Worm (Caenorhabditis elegans) whole organism, L2 larva: ENCODE results near the gene stdh-3.
A peak's percentile ranks its signal among the peaks of the same experiment; 100 is the strongest.

Experiments used
- C34F6.9 ChIP-seq: fragments of 150-350 bp; optimal IDR thresholded peaks from 2 replicates; lab custom pipeline; 2014; ENCODE audit warnings: missing biosample characterization, missing genetic modification characterization
- F13H6.1 ChIP-seq: sonication (generic microtip); optimal IDR thresholded peaks from 2 replicates; lab custom pipeline; 2016; ENCODE audit warnings: missing genetic modification characterization, missing compliant biosample characterization
- R02D3.7 ChIP-seq: fragments of 150-350 bp; optimal IDR thresholded peaks from 2 replicates; lab custom pipeline; 2014; ENCODE audit warnings: missing biosample characterization, missing genetic modification characterization
- Y55F3AM.14 ChIP-seq: fragments of 200-800 bp; sonication (Bioruptor generic); optimal IDR thresholded peaks from 2 replicates; lab custom pipeline; 2018; ENCODE audit warnings: mild to moderate bottlenecking, missing genetic modification characterization, missing compliant biosample characterization
- alr-1 ChIP-seq: fragments of 150-350 bp; optimal IDR thresholded peaks from 2 replicates; lab custom pipeline; 2014; ENCODE audit warnings: missing biosample characterization, missing genetic modification characterization
- ama-1 ChIP-seq: fragments of 150-350 bp; optimal IDR thresholded peaks from 2 replicates; lab custom pipeline; 2018; ENCODE audit warnings: inconsistent platforms
- blmp-1 ChIP-seq: sonication (generic microtip); optimal IDR thresholded peaks from 2 replicates; lab custom pipeline; 2017; ENCODE audit warnings: missing genetic modification characterization, mild to moderate bottlenecking, missing compliant biosample characterization, antibody characterized with exemption, moderate library complexity; ENCODE audit not compliant: insufficient read depth
- crh-2 ChIP-seq: sonication (generic microtip); optimal IDR thresholded peaks from 2 replicates; lab custom pipeline; 2017; ENCODE audit warnings: missing biosample characterization, missing genetic modification characterization
- dmd-4 ChIP-seq: sonication (generic microtip); optimal IDR thresholded peaks from 2 replicates; lab custom pipeline; 2017; ENCODE audit warnings: missing biosample characterization, missing genetic modification characterization
- egl-27 ChIP-seq: sonication (generic microtip); optimal IDR thresholded peaks from 3 replicates; lab custom pipeline; 2017; ENCODE audit warnings: missing biosample characterization, missing genetic modification reagents, missing genetic modification characterization
- elt-1 ChIP-seq: fragments of 150-350 bp; optimal IDR thresholded peaks from 2 replicates; lab custom pipeline; 2014; ENCODE audit warnings: missing biosample characterization, missing genetic modification characterization
- fos-1 ChIP-seq: fragments of 150-350 bp; optimal IDR thresholded peaks from 2 replicates; lab custom pipeline; 2014; ENCODE audit warnings: missing biosample characterization, missing genetic modification characterization
- gmeb-1 ChIP-seq: fragments of 150-350 bp; optimal IDR thresholded peaks from 2 replicates; lab custom pipeline; 2014; ENCODE audit warnings: missing biosample characterization, missing genetic modification characterization
- lin-13 ChIP-seq: fragments of 150-350 bp; optimal IDR thresholded peaks from 2 replicates; lab custom pipeline; 2014; ENCODE audit warnings: missing biosample characterization, missing genetic modification reagents, missing genetic modification characterization
- lin-39 ChIP-seq: fragments of 150-350 bp; optimal IDR thresholded peaks from 2 replicates; lab custom pipeline; 2014; ENCODE audit warnings: missing biosample characterization, missing genetic modification reagents, missing genetic modification characterization
- lsy-2 ChIP-seq, 2 experiments: fragments of 150-350 bp in 1 of 2; sonication (generic microtip) in 1 of 2; optimal IDR thresholded peaks; 2 replicates each; lab custom pipeline; 2014 to 2017; ENCODE audit warnings: missing biosample characterization in 2 of 2, missing genetic modification characterization in 2 of 2
- mab-5 ChIP-seq: fragments of 150-350 bp; optimal IDR thresholded peaks from 2 replicates; lab custom pipeline; 2014; ENCODE audit warnings: missing biosample characterization, missing genetic modification characterization
- mbf-1 ChIP-seq: sonication (generic microtip); optimal IDR thresholded peaks from 2 replicates; lab custom pipeline; 2017; ENCODE audit warnings: missing biosample characterization, missing genetic modification characterization
- mdl-1 ChIP-seq, 2 experiments: fragments of 150-350 bp in 1 of 2; sonication (generic microtip) in 1 of 2; optimal IDR thresholded peaks; 2 replicates each; lab custom pipeline; 2017; ENCODE audit warnings: missing biosample characterization in 2 of 2, missing genetic modification characterization in 2 of 2
- nhr-10 ChIP-seq: sonication (generic microtip); optimal IDR thresholded peaks from 2 replicates; lab custom pipeline; 2017; ENCODE audit warnings: missing biosample characterization, missing genetic modification characterization
- nhr-12 ChIP-seq: fragments of 150-350 bp; optimal IDR thresholded peaks from 2 replicates; lab custom pipeline; 2014; ENCODE audit warnings: missing biosample characterization, missing genetic modification characterization
- nhr-129 ChIP-seq: fragments of 150-350 bp; optimal IDR thresholded peaks from 2 replicates; lab custom pipeline; 2014; ENCODE audit warnings: missing biosample characterization, missing genetic modification characterization
- nhr-21 ChIP-seq: fragments of 150-350 bp; optimal IDR thresholded peaks from 2 replicates; lab custom pipeline; 2014; ENCODE audit warnings: missing biosample characterization, missing genetic modification characterization
- nhr-23 ChIP-seq: fragments of 150-350 bp; optimal IDR thresholded peaks from 2 replicates; lab custom pipeline; 2014; ENCODE audit warnings: missing biosample characterization, missing genetic modification reagents, missing genetic modification characterization
- nhr-237 ChIP-seq: fragments of 150-350 bp; optimal IDR thresholded peaks from 2 replicates; lab custom pipeline; 2014; ENCODE audit warnings: missing biosample characterization, missing genetic modification characterization
- nhr-25 ChIP-seq: fragments of 150-350 bp; sonication (generic microtip); optimal IDR thresholded peaks from 3 replicates; lab custom pipeline; 2014; ENCODE audit warnings: missing biosample characterization, missing genetic modification characterization
- nhr-77 ChIP-seq: fragments of 150-350 bp; optimal IDR thresholded peaks from 2 replicates; lab custom pipeline; 2014; ENCODE audit warnings: missing biosample characterization, missing genetic modification characterization
- peb-1 ChIP-seq: fragments of 150-350 bp; optimal IDR thresholded peaks from 2 replicates; lab custom pipeline; 2014; ENCODE audit warnings: missing biosample characterization, missing genetic modification characterization
- sem-4 ChIP-seq: fragments of 150-350 bp; optimal IDR thresholded peaks from 2 replicates; lab custom pipeline; 2014; ENCODE audit warnings: missing biosample characterization, missing genetic modification reagents, missing genetic modification characterization
- skn-1 ChIP-seq: sonication (generic microtip); optimal IDR thresholded peaks from 2 replicates; lab custom pipeline; 2017; ENCODE audit warnings: missing biosample characterization, missing genetic modification characterization
- sma-3 ChIP-seq: sonication (generic microtip); optimal IDR thresholded peaks from 2 replicates; lab custom pipeline; 2016; ENCODE audit warnings: missing genetic modification reagents, missing genetic modification characterization, missing compliant biosample characterization
- sma-9 ChIP-seq, 2 experiments: fragments of 150-350 bp in 1 of 2; sonication (generic microtip) in 1 of 2; optimal IDR thresholded peaks; 2 replicates each; lab custom pipeline; 2014 to 2016; ENCODE audit warnings: missing genetic modification characterization in 2 of 2, mild to moderate bottlenecking in 1 of 2, missing biosample characterization in 1 of 2, missing compliant biosample characterization in 1 of 2, missing genetic modification reagents in 1 of 2, moderate library complexity in 1 of 2
- snpc-4 ChIP-seq: fragments of 150-350 bp; optimal IDR thresholded peaks from 2 replicates; lab custom pipeline; 2014; ENCODE audit warnings: missing biosample characterization, missing genetic modification characterization
- unc-39 ChIP-seq: fragments of 150-350 bp; optimal IDR thresholded peaks from 2 replicates; lab custom pipeline; 2014; ENCODE audit warnings: missing biosample characterization, missing genetic modification characterization
- unc-62 ChIP-seq: fragments of 150-350 bp; optimal IDR thresholded peaks from 2 replicates; lab custom pipeline; 2014; ENCODE audit warnings: missing biosample characterization, missing genetic modification reagents, missing genetic modification characterization
- zag-1 ChIP-seq: fragments of 150-350 bp; optimal IDR thresholded peaks from 2 replicates; lab custom pipeline; 2014; ENCODE audit warnings: missing biosample characterization, missing genetic modification characterization
- ztf-1 ChIP-seq: fragments of 200-800 bp; sonication (Bioruptor generic); conservative IDR thresholded peaks from 2 replicates; pipeline ENCODE4 v1.3.6; 2022; ENCODE audit warnings: missing genetic modification characterization, missing compliant biosample characterization
- ztf-4 ChIP-seq: fragments of 150-350 bp; optimal IDR thresholded peaks from 2 replicates; lab custom pipeline; 2014; ENCODE audit warnings: missing biosample characterization, missing genetic modification characterization

The stdh-3 gene

ce11 chrV:13892457-13893375 is 11.7 kb upstream of the stdh-3 start, which contains the start of gene sptl-3:
sptl-3 (plus strand) TSS chrV:13893325.
- TF ChIP-seq nhr-10 (tag; lab: Kevin White, UChicago) (no peak), nhr-21 (tag; lab: Kevin White, UChicago) (peak; percentile 73), gmeb-1 (no peak), crh-2 (tag; lab: Kevin White, UChicago) (peak; percentile 74), C34F6.9 (tag; lab: Kevin White, UChicago) (peak; percentile 21), ztf-4 (tag; lab: Kevin White, UChicago) (peak; percentile 13), fos-1 (tag; lab: Kevin White, UChicago) (peak; percentile 60), mbf-1 (tag; lab: Kevin White, UChicago) (no peak), lsy-2 (tag; optimal IDR thresholded peaks at IDR 0.05; lab: Kevin White, UChicago) (peak in 1 of 2 experiments; percentile 1), nhr-129 (peak; percentile 53), snpc-4 (tag; lab: Kevin White, UChicago) (no peak), dmd-4 (tag; lab: Kevin White, UChicago) (no peak), egl-27 (tag; lab: Kevin White, UChicago) (no peak), mdl-1 (tag; optimal IDR thresholded peaks at IDR 0.05; lab: Kevin White, UChicago) (peak in 1 of 2 experiments; percentile 5), sma-3 (peak; percentile 58), blmp-1 (tag; lab: Kevin White, UChicago) (peak; percentile 58), nhr-12 (tag; lab: Kevin White, UChicago) (no peak), sma-9 (GFP tag; optimal IDR thresholded peaks at IDR 0.05; lab: Kevin White, UChicago) (peak; percentile 71), sma-9 (tag; optimal IDR thresholded peaks at IDR 0.05; lab: Kevin White, UChicago) (no peak), sem-4 (no peak), peb-1 (no peak), nhr-23 (no peak), nhr-25 (peak; percentile 53), nhr-237 (tag; lab: Kevin White, UChicago) (no peak), lin-13 (no peak), unc-62 (GFP tag; lab: Kevin White, UChicago) (no peak), F13H6.1 (tag; lab: Kevin White, UChicago) (peak; percentile 49)

- peak; percentile 30 for TF ChIP-seq crh-2 (tag; lab: Kevin White, UChicago)
- no peak for TF ChIP-seq lin-39
- no peak for TF ChIP-seq alr-1 (tag; lab: Kevin White, UChicago)
- peak; percentile 51 for TF ChIP-seq sma-9 (GFP tag; optimal IDR thresholded peaks at IDR 0.05; lab: Kevin White, UChicago)
- TF ChIP-seq sma-9 (tag; optimal IDR thresholded peaks at IDR 0.05; lab: Kevin White, UChicago): no peak
- no peak for TF ChIP-seq nhr-77
- TF ChIP-seq fos-1 (tag; lab: Kevin White, UChicago): peak; percentile 96
- no peak for TF ChIP-seq F13H6.1 (tag; lab: Kevin White, UChicago)
- no peak for TF ChIP-seq lsy-2 (tag; optimal IDR thresholded peaks at IDR 0.05; lab: Kevin White, UChicago)
- TF ChIP-seq, all 48 proteins: peak for 3
Measured at ce11 chrV:13893583-13893982, 10.8 kb upstream of the stdh-3 start.

- TF ChIP-seq egl-27 (tag; lab: Kevin White, UChicago) (no peak), elt-1 (no peak), zag-1 (tag; lab: Kevin White, UChicago) (no peak), unc-39 (tag; lab: Kevin White, UChicago) (no peak), fos-1 (tag; lab: Kevin White, UChicago) (peak; percentile 5), mab-5 (no peak), nhr-129 (no peak), dmd-4 (tag; lab: Kevin White, UChicago) (no peak), ztf-1 (no peak), R02D3.7 (tag; lab: Kevin White, UChicago) (no peak), sma-9 (GFP tag; optimal IDR thresholded peaks at IDR 0.05; lab: Kevin White, UChicago) (peak; percentile 34), sma-9 (tag; optimal IDR thresholded peaks at IDR 0.05; lab: Kevin White, UChicago) (no peak), skn-1 (tag; lab: Kevin White, UChicago) (no peak), ama-1 (no peak), Y55F3AM.14 (GFP tag; lab: Kevin White, UChicago) (no peak)
Measured at ce11 chrV:13898356-13898755, 6.1 kb upstream of the stdh-3 start, which contains the start of gene cyp-35C1. cyp-35C1 (minus strand) TSS chrV:13898487.
